Fruit fly (Drosophila melanogaster) whole organism, embryonic: ENCODE results near the gene CG33284.

ENCODE experiments used
- ATbp ChIP-seq: fragments of 200-800 bp; sonication (Bioruptor generic); optimal IDR thresholded peaks from 2 replicates; lab custom pipeline; 2017; ENCODE audit warnings: missing biosample characterization, mild to moderate bottlenecking, missing genetic modification characterization, missing genetic modification reagents
- Antp ChIP-seq: fragments of 200-800 bp; sonication (Bioruptor generic); optimal IDR thresholded peaks from 3 replicates; lab custom pipeline; 2016; ENCODE audit warnings: missing biosample characterization, missing genetic modification characterization
- CG10321 ChIP-seq: fragments of 200-800 bp; sonication (Bioruptor generic); IDR thresholded peaks from 2 replicates; pipeline ENCODE4 v1.3.6; 2022; ENCODE audit warnings: missing biosample characterization, missing genetic modification characterization
- CG12104 ChIP-seq: fragments of 200-800 bp; sonication (Bioruptor generic); optimal IDR thresholded peaks from 3 replicates; lab custom pipeline; 2016; ENCODE audit warnings: missing biosample characterization, missing genetic modification characterization
- CG14441 ChIP-seq: fragments of 200-800 bp; sonication (Bioruptor generic); IDR thresholded peaks from 2 replicates; pipeline ENCODE4 v1.3.6; 2022; ENCODE audit warnings: missing biosample characterization, missing genetic modification characterization
- CG15601 ChIP-seq: fragments of 200-800 bp; sonication (Bioruptor generic); optimal IDR thresholded peaks from 3 replicates; lab custom pipeline; 2019; ENCODE audit warnings: missing biosample characterization, mild to moderate bottlenecking, missing genetic modification characterization, moderate library complexity
- CG2889 ChIP-seq: fragments of 200-800 bp; sonication (Bioruptor generic); IDR thresholded peaks from 3 replicates; pipeline ENCODE4 v1.3.6; 2022; ENCODE audit warnings: missing biosample characterization, missing genetic modification characterization
- CG32532 ChIP-seq: fragments of 200-800 bp; sonication (Bioruptor generic); IDR thresholded peaks from 2 replicates; pipeline ENCODE4 v1.3.6; 2022; ENCODE audit warnings: missing biosample characterization, missing genetic modification characterization
- CG4282 ChIP-seq: fragments of 200-800 bp; sonication (Bioruptor generic); optimal IDR thresholded peaks from 2 replicates; lab custom pipeline; 2016; ENCODE audit warnings: missing biosample characterization, missing genetic modification characterization
- CG4707 ChIP-seq: fragments of 200-800 bp; sonication (Bioruptor generic); optimal IDR thresholded peaks from 2 replicates; lab custom pipeline; 2018; ENCODE audit warnings: missing biosample characterization, mild to moderate bottlenecking, missing genetic modification characterization, moderate library complexity
- CG6654 ChIP-seq: fragments of 200-800 bp; sonication (Bioruptor generic); optimal IDR thresholded peaks from 2 replicates; lab custom pipeline; 2017; ENCODE audit warnings: missing biosample characterization, mild to moderate bottlenecking, missing genetic modification characterization
- CG6765 ChIP-seq: fragments of 200-800 bp; sonication (Bioruptor generic); optimal IDR thresholded peaks from 3 replicates; lab custom pipeline; 2017; ENCODE audit warnings: missing biosample characterization, mild to moderate bottlenecking, missing genetic modification characterization
- CG7928 ChIP-seq: fragments of 200-800 bp; sonication (Bioruptor generic); optimal IDR thresholded peaks from 2 replicates; lab custom pipeline; 2017; ENCODE audit warnings: missing biosample characterization, mild to moderate bottlenecking, missing genetic modification characterization
- CG9215 ChIP-seq: fragments of 200-800 bp; sonication (Bioruptor generic); IDR thresholded peaks from 2 replicates; pipeline ENCODE4 v1.3.6; 2022; ENCODE audit warnings: missing biosample characterization, missing genetic modification characterization
- Drgx ChIP-seq: fragments of 200-800 bp; sonication (Bioruptor generic); IDR thresholded peaks from 2 replicates; pipeline ENCODE4 v1.3.6; 2022; ENCODE audit warnings: missing biosample characterization, missing genetic modification characterization
- E2f2 ChIP-seq: fragments of 200-800 bp; sonication (Bioruptor generic); IDR thresholded peaks from 2 replicates; pipeline ENCODE4 v1.3.6; 2022; ENCODE audit warnings: missing biosample characterization, missing genetic modification characterization
- ERR ChIP-seq: fragments of 200-800 bp; sonication (Bioruptor generic); optimal IDR thresholded peaks from 2 replicates; lab custom pipeline; 2016; ENCODE audit warnings: missing biosample characterization, missing genetic modification characterization
- Ets65A ChIP-seq: fragments of 200-800 bp; sonication (Bioruptor generic); peaks from one replicate; lab custom pipeline; 2016; ENCODE audit warnings: missing biosample characterization, missing genetic modification characterization
- Fer1 ChIP-seq: fragments of 200-800 bp; sonication (Bioruptor generic); optimal IDR thresholded peaks from 2 replicates; lab custom pipeline; 2017; ENCODE audit warnings: missing biosample characterization, mild to moderate bottlenecking, missing genetic modification characterization
- HLH4C ChIP-seq: fragments of 200-800 bp; sonication (Bioruptor generic); IDR thresholded peaks from 3 replicates; pipeline ENCODE4 v1.3.6; 2022; ENCODE audit warnings: missing biosample characterization, missing genetic modification characterization; ENCODE audit not compliant: partially characterized antibody
- HmgD ChIP-seq: fragments of 200-800 bp; sonication (Bioruptor generic); optimal IDR thresholded peaks from 3 replicates; lab custom pipeline; 2016; ENCODE audit warnings: missing biosample characterization, missing genetic modification characterization
- Hr3 ChIP-seq: fragments of 200-800 bp; sonication (Bioruptor generic); optimal IDR thresholded peaks from 3 replicates; lab custom pipeline; 2016; ENCODE audit warnings: missing biosample characterization, missing genetic modification characterization
- Mrtf ChIP-seq: fragments of 200-800 bp; sonication (Bioruptor generic); IDR thresholded peaks from 3 replicates; pipeline ENCODE4 v1.3.6; 2022; ENCODE audit warnings: missing biosample characterization, missing genetic modification characterization
- NK7.1 ChIP-seq: fragments of 200-800 bp; sonication (Bioruptor generic); optimal IDR thresholded peaks from 3 replicates; lab custom pipeline; 2016; ENCODE audit warnings: missing biosample characterization, missing genetic modification characterization
- Rx ChIP-seq: fragments of 200-800 bp; sonication (Bioruptor generic); IDR thresholded peaks from 2 replicates; pipeline ENCODE4 v1.3.6; 2022; ENCODE audit warnings: missing biosample characterization, missing genetic modification characterization
- Stat92E ChIP-seq, 3 experiments: fragments of >200 bp in 2 of 3; fragments of 200-800 bp in 1 of 3; sonication (Bioruptor generic) in 1 of 3; optimal IDR thresholded peaks; 2 replicates each; lab custom pipeline; 2017 to 2019; ENCODE audit warnings: missing biosample characterization in 3 of 3, missing genetic modification characterization in 3 of 3, mild to moderate bottlenecking in 1 of 3, moderate library complexity in 1 of 3
- Trl ChIP-seq, 3 experiments: fragments of >200 bp in 2 of 3; fragments of 200-800 bp in 1 of 3; sonication (Bioruptor generic) in 1 of 3; optimal IDR thresholded peaks; 2 replicates in 1 of 3; 3 replicates in 2 of 3; lab custom pipeline; 2016 to 2017; ENCODE audit warnings: missing biosample characterization in 1 of 3, missing genetic modification characterization in 1 of 3
- ac ChIP-seq: fragments of 200-800 bp; sonication (Bioruptor generic); optimal IDR thresholded peaks from 3 replicates; lab custom pipeline; 2017; ENCODE audit warnings: missing biosample characterization, mild to moderate bottlenecking, missing genetic modification characterization
- btn ChIP-seq: fragments of 200-800 bp; sonication (Bioruptor generic); optimal IDR thresholded peaks from 2 replicates; lab custom pipeline; 2016; ENCODE audit warnings: missing biosample characterization, missing genetic modification characterization
- cas ChIP-seq: fragments of 200-800 bp; sonication (Bioruptor generic); IDR thresholded peaks from 2 replicates; pipeline ENCODE4 v1.3.6; 2022; ENCODE audit warnings: missing biosample characterization, missing genetic modification characterization
- caup ChIP-seq: fragments of 200-800 bp; sonication (Bioruptor generic); optimal IDR thresholded peaks from 3 replicates; lab custom pipeline; 2017; ENCODE audit warnings: missing biosample characterization, mild to moderate bottlenecking, missing genetic modification characterization, moderate library complexity; ENCODE audit not compliant: severe bottlenecking
- eyg ChIP-seq: fragments of 200-800 bp; sonication (Bioruptor generic); optimal IDR thresholded peaks from 3 replicates; lab custom pipeline; 2016; ENCODE audit warnings: missing biosample characterization, missing genetic modification characterization
- gcm2 ChIP-seq: fragments of 200-800 bp; sonication (Bioruptor generic); optimal IDR thresholded peaks from 2 replicates; lab custom pipeline; 2016; ENCODE audit warnings: missing biosample characterization, missing genetic modification characterization
- grn ChIP-seq: fragments of 200-800 bp; sonication (Bioruptor generic); optimal IDR thresholded peaks from 3 replicates; lab custom pipeline; 2017; ENCODE audit warnings: missing biosample characterization, missing genetic modification characterization
- ind ChIP-seq: fragments of 200-800 bp; sonication (Bioruptor generic); optimal IDR thresholded peaks from 3 replicates; lab custom pipeline; 2016; ENCODE audit warnings: missing biosample characterization, missing genetic modification characterization
- insv ChIP-seq, 2 experiments: fragments of 200-800 bp; sonication (Bioruptor generic); optimal IDR thresholded peaks; 3 replicates each; lab custom pipeline; 2016 to 2018; ENCODE audit warnings: missing biosample characterization in 2 of 2, missing genetic modification characterization in 2 of 2
- knrl ChIP-seq: fragments of 200-800 bp; sonication (Bioruptor generic); IDR thresholded peaks from 3 replicates; pipeline ENCODE4 v1.3.6; 2022; ENCODE audit warnings: missing biosample characterization, missing genetic modification characterization; ENCODE audit not compliant: partially characterized antibody
- otp ChIP-seq: fragments of 200-800 bp; sonication (Bioruptor generic); IDR thresholded peaks from 3 replicates; pipeline ENCODE4, ENCODE4 v1.3.6; 2022; ENCODE audit warnings: missing biosample characterization, missing genetic modification characterization
- phol ChIP-seq: fragments of 200-800 bp; sonication (Bioruptor generic); optimal IDR thresholded peaks from 3 replicates; lab custom pipeline; 2018; ENCODE audit warnings: missing biosample characterization, mild to moderate bottlenecking, missing genetic modification characterization, moderate library complexity
- prd ChIP-seq, 3 experiments: fragments of >200 bp in 2 of 3; fragments of 200-800 bp in 1 of 3; sonication (Bioruptor generic) in 1 of 3; optimal IDR thresholded peaks in 2 of 3; IDR thresholded peaks in 1 of 3; 2 replicates in 2 of 3; 3 replicates in 1 of 3; pipeline versions ENCODE4 v1.3.6 to Lab custom; 2017 to 2022; ENCODE audit warnings: missing biosample characterization in 1 of 3, missing genetic modification characterization in 1 of 3
- pros ChIP-seq: fragments of 200-800 bp; sonication (Bioruptor generic); optimal IDR thresholded peaks from 3 replicates; lab custom pipeline; 2019; ENCODE audit warnings: missing biosample characterization, mild to moderate bottlenecking, missing genetic modification characterization, moderate library complexity
- sens ChIP-seq: fragments of 200-800 bp; sonication (Bioruptor generic); peaks from one replicate; lab custom pipeline; 2016; ENCODE audit warnings: missing biosample characterization, missing genetic modification characterization
- sima ChIP-seq: fragments of 200-800 bp; sonication (Bioruptor generic); optimal IDR thresholded peaks from 2 replicates; lab custom pipeline; 2016; ENCODE audit warnings: missing biosample characterization, missing genetic modification characterization
- sug ChIP-seq: fragments of 200-800 bp; optimal IDR thresholded peaks from 2 replicates; lab custom pipeline; 2019; ENCODE audit warnings: missing biosample characterization, mild to moderate bottlenecking, missing genetic modification characterization, moderate library complexity
- toy ChIP-seq: fragments of 200-800 bp; sonication (Bioruptor generic); IDR thresholded peaks from 2 replicates; pipeline ENCODE4 v1.3.6; 2022; ENCODE audit warnings: missing biosample characterization, missing genetic modification characterization
- vfl ChIP-seq: fragments of 200-800 bp; sonication (Bioruptor generic); optimal IDR thresholded peaks from 2 replicates; lab custom pipeline; 2016; ENCODE audit warnings: missing biosample characterization, missing genetic modification characterization
- zf30C ChIP-seq: fragments of 200-800 bp; sonication (Bioruptor generic); optimal IDR thresholded peaks from 3 replicates; lab custom pipeline; 2018; ENCODE audit warnings: missing biosample characterization, mild to moderate bottlenecking, missing genetic modification characterization

Gene CG33284

DNA sequence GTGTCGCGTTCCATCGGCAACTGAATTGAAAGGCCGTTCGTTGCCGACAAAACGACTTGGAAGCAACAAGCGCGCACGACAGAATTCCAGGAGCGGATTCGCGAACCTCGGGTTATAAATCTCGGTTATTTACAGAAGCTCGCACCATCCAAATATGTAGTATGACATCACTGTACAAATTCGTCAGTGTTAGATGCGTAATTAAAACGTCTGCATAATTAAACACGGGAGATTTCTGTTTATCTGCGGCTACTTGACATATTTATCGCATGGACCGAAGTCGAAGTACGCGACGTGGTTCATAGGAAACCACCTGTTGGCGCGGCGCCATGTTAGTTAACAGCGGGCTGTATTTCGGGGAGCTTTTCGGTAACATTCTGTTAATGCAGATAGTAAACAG, 48.4 kb downstream of the CG33284 start, which contains the start of gene Ac78C (continued):
- TF ChIP-seq CG12104 (GFP tag; lab: Kevin White, UChicago), result peak; percentile 31
- no peak for TF ChIP-seq Stat92E (GFP tag; optimal IDR thresholded peaks at IDR 0.05; lab: Kevin White, UChicago)
- TF ChIP-seq CG32532 (GFP tag; lab: Robert Waterston, UW), result peak; percentile 91
- peak; percentile 30 for TF ChIP-seq pros (GFP tag; lab: Kevin White, UChicago)
- TF ChIP-seq CG4707 (GFP tag; lab: Kevin White, UChicago), result no peak
- TF ChIP-seq CG9215 (GFP tag; lab: Robert Waterston, UW), result peak; percentile 83
- no peak for TF ChIP-seq ac
- peak in 1 of 2 experiments; percentile 33 for TF ChIP-seq insv (GFP tag; optimal IDR thresholded peaks at IDR 0.05; lab: Kevin White, UChicago)
- peak; percentile 94 for TF ChIP-seq caup (GFP tag; lab: Kevin White, UChicago)
- peak; percentile 99 for TF ChIP-seq Ets65A (GFP tag; lab: Kevin White, UChicago)
- TF ChIP-seq vfl (GFP tag; lab: Kevin White, UChicago), result peak; percentile 91
- TF ChIP-seq NK7.1 (GFP tag; lab: Kevin White, UChicago), result peak; percentile 83
- TF ChIP-seq zf30C (GFP tag; lab: Kevin White, UChicago), result no peak

DNA sequence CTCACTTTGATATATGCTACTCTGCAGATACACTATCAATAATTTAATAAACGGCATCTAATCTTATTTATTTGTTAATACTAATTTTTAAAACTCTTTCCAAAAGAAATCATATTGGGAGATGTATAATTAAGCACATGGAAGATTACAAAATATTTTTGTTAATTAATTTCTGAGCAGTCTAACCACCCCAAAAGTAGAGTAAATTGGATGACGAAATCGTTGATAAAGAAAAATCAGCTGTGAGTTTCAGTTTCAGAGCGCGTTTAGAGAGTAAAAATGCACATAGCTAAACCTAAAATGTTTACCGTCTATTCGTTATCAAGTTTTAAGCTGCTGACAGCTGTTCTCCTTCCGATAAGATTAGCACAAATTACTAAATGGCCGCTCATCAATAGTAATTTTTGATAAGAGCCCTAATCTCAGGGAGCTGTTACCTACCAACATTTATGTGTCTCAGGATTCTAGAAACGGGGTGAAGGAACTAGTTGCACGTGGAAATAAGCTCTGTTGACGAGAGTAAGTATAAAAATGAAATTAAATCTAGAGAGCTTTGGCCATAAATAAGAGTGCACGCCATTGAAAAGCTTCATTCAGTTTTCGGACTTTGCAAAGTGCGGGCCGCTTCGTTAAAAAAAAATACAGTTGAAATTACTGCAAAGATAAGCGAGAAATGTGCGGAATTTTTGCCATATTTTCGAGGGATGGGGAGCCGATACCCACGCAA, 49.1 kb downstream of the CG33284 start, which contains the start of the genes chb and AsnS:
chb (plus strand) TSS at position 327 of the 727 bp plus-strand sequence.
AsnS (plus strand) TSS at position 592 of the 727 bp plus-strand sequence.
- TF ChIP-seq toy (GFP tag; lab: Robert Waterston, UW) (peak; percentile 58; the same call in 1 of the 2 replicates), Mrtf (GFP tag; lab: Robert Waterston, UW) (peak; percentile 87; the same call in 2 of the 3 replicates), prd (optimal IDR thresholded peaks at IDR 0.05; lab: Kevin White, UChicago) (no peak), prd (GFP tag; IDR thresholded peaks at IDR 0.05; lab: Robert Waterston, UW) (peak; percentile 93), ind (GFP tag; lab: Kevin White, UChicago) (peak; percentile 86), phol (tag; lab: Kevin White, UChicago) (peak; percentile 91), HmgD (GFP tag; lab: Kevin White, UChicago) (no peak), grn (GFP tag; lab: Kevin White, UChicago) (peak; percentile 6), CG2889 (GFP tag; lab: Robert Waterston, UW) (peak; percentile 88), sug (peak; percentile 50), CG14441 (GFP tag; lab: Robert Waterston, UW) (peak; percentile 94), sens (GFP tag; lab: Kevin White, UChicago) (peak; percentile 95), HLH4C (GFP tag; lab: Robert Waterston, UW) (no peak), cas (GFP tag; lab: Robert Waterston, UW) (peak; percentile 83), btn (GFP tag; lab: Kevin White, UChicago) (peak; percentile 48), eyg (GFP tag; lab: Kevin White, UChicago) (peak; percentile 29), ERR (peak; percentile 36), Drgx (GFP tag; lab: Robert Waterston, UW) (peak; percentile 89), Hr3 (peak; percentile 84), sima (GFP tag; lab: Kevin White, UChicago) (peak; percentile 27), Antp (GFP tag; lab: Kevin White, UChicago) (peak; percentile 55), otp (GFP tag; lab: Robert Waterston, UW) (peak; percentile 87), CG10321 (peak; percentile 76), Trl (optimal IDR thresholded peaks at IDR 0.05; lab: Kevin White, UChicago) (peak; percentile 5 to 51), Trl (GFP tag; optimal IDR thresholded peaks at IDR 0.05; lab: Kevin White, UChicago) (peak; percentile 72), Ets65A (GFP tag; lab: Kevin White, UChicago) (peak; percentile 39), Fer1 (peak; percentile 89), knrl (GFP tag; lab: Robert Waterston, UW) (no peak), CG7928 (GFP tag; lab: Kevin White, UChicago) (peak; percentile 52), CG4282 (GFP tag; lab: Kevin White, UChicago) (no peak), CG6765 (GFP tag; lab: Kevin White, UChicago) (peak; percentile 63), CG6654 (GFP tag; lab: Kevin White, UChicago) (peak; percentile 53), E2f2 (peak; percentile 72), gcm2 (GFP tag; lab: Kevin White, UChicago) (no peak), CG15601 (tag; lab: Kevin White, UChicago) (peak; percentile 51), ATbp (GFP tag; lab: Kevin White, UChicago) (peak; percentile 90), Rx (GFP tag; lab: Robert Waterston, UW) (peak; percentile 75)
